Fruit fly (Drosophila melanogaster): ENCODE results near the gene MED10.

DNA sequence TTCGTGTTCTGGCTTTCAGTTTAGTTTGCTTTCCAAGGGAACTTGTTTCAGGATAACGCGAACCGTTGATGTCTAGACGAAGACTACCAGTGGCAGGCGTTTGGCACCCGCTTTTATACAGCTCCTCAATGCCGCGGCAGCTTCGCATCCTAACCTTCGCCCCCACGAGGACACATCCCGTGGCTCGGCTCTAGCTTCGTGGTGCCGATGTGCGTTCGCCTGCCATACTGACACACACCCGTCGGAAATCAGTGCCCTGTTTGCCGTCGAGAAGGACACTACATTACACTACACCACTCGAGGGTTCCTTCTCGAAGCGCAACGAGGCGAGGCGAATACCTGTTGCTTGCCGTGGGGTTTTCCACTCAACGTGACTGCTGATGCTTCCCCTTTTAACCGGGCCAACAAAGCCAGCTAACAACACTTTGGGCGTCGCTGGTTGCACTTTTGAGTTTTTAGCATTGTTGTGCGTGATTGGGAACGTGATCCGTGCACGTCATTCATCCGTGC lies 25.3 kb downstream of the MED10 start, which contains the start of gene CG13054:
- TF ChIP-seq psq (optimal IDR thresholded peaks at IDR 0.05) (no peak), Dll (optimal IDR thresholded peaks at IDR 0.05) (no peak)
